Worm (Caenorhabditis elegans) whole organism, late embryonic: Measurements from ENCODE around the gene psmd-9.

Experiments
- C08G9.2 ChIP-seq: sonication (generic microtip); optimal IDR thresholded peaks from 2 replicates; lab custom pipeline; 2016; ENCODE audit warnings: mild to moderate bottlenecking, missing genetic modification characterization, moderate library complexity, missing compliant biosample characterization
- C38D4.7 ChIP-seq: fragments of 200-800 bp; sonication (Bioruptor generic); optimal IDR thresholded peaks from 2 replicates; lab custom pipeline; 2018; ENCODE audit warnings: mild to moderate bottlenecking, missing genetic modification characterization, moderate library complexity, missing compliant biosample characterization
- F13H6.1 ChIP-seq: sonication (generic microtip); optimal IDR thresholded peaks from 2 replicates; lab custom pipeline; 2016; ENCODE audit warnings: missing genetic modification characterization, missing compliant biosample characterization
- K02D7.2 ChIP-seq: sonication (generic microtip); optimal IDR thresholded peaks from 2 replicates; lab custom pipeline; 2017; ENCODE audit warnings: mild to moderate bottlenecking, missing genetic modification characterization, missing compliant biosample characterization
- K09A11.1 ChIP-seq: sonication (generic microtip); optimal IDR thresholded peaks from 2 replicates; lab custom pipeline; 2017; ENCODE audit warnings: antibody characterized with exemption, mild to moderate bottlenecking, missing genetic modification characterization, missing compliant biosample characterization; ENCODE audit not compliant: insufficient read depth
- Y22D7AL.16 ChIP-seq: sonication (generic microtip); optimal IDR thresholded peaks from 2 replicates; lab custom pipeline; 2016; ENCODE audit warnings: missing genetic modification characterization, missing compliant biosample characterization
- ahr-1 ChIP-seq: sonication (generic microtip); optimal IDR thresholded peaks from 2 replicates; lab custom pipeline; 2016; ENCODE audit warnings: missing genetic modification characterization, missing compliant biosample characterization
- ama-1 ChIP-seq: fragments of 150-350 bp; optimal IDR thresholded peaks from 2 replicates; lab custom pipeline; 2014
- ceh-18 ChIP-seq: sonication (generic microtip); optimal IDR thresholded peaks from 2 replicates; lab custom pipeline; 2016; ENCODE audit warnings: missing genetic modification characterization, missing compliant biosample characterization
- ceh-19 ChIP-seq: fragments of 200-800 bp; sonication (Bioruptor generic); optimal IDR thresholded peaks from 2 replicates; lab custom pipeline; 2018; ENCODE audit warnings: mild to moderate bottlenecking, missing genetic modification characterization, missing compliant biosample characterization
- ceh-2 ChIP-seq: sonication (generic microtip); optimal IDR thresholded peaks from 2 replicates; lab custom pipeline; 2016; ENCODE audit warnings: missing genotype, missing genetic modification characterization, missing compliant biosample characterization
- ceh-22 ChIP-seq: sonication (generic microtip); optimal IDR thresholded peaks from 2 replicates; lab custom pipeline; 2017; ENCODE audit warnings: missing biosample characterization, missing genetic modification characterization
- ceh-24 ChIP-seq: sonication (generic microtip); optimal IDR thresholded peaks from 2 replicates; lab custom pipeline; 2016; ENCODE audit warnings: mild to moderate bottlenecking, missing genetic modification characterization, missing compliant biosample characterization
- ceh-30 ChIP-seq: fragments of 150-350 bp; optimal IDR thresholded peaks from 2 replicates; lab custom pipeline; 2014; ENCODE audit warnings: missing biosample characterization, missing genetic modification characterization
- ceh-31 ChIP-seq: sonication (generic microtip); optimal IDR thresholded peaks from 2 replicates; lab custom pipeline; 2016; ENCODE audit warnings: missing genetic modification characterization, missing compliant biosample characterization
- ceh-34 ChIP-seq: sonication (generic microtip); optimal IDR thresholded peaks from 2 replicates; lab custom pipeline; 2016; ENCODE audit warnings: mild to moderate bottlenecking, missing genetic modification characterization, missing compliant biosample characterization
- ceh-45 ChIP-seq: fragments of 200-800 bp; sonication (Bioruptor generic); IDR thresholded peaks from 2 replicates; pipeline ENCODE4 v1.3.6; 2022; ENCODE audit warnings: missing genetic modification reagents, missing genetic modification characterization, missing compliant biosample characterization
- ceh-48 ChIP-seq: sonication (generic microtip); optimal IDR thresholded peaks from 2 replicates; lab custom pipeline; 2016; ENCODE audit warnings: missing genetic modification characterization, inconsistent platforms, missing compliant biosample characterization
- ceh-9 ChIP-seq: sonication (generic microtip); optimal IDR thresholded peaks from 2 replicates; lab custom pipeline; 2016; ENCODE audit warnings: mild to moderate bottlenecking, missing genetic modification characterization, inconsistent platforms, missing compliant biosample characterization
- che-1 ChIP-seq: sonication (generic microtip); optimal IDR thresholded peaks from 2 replicates; lab custom pipeline; 2016; ENCODE audit warnings: mild to moderate bottlenecking, missing genetic modification characterization, missing compliant biosample characterization
- dmd-4 ChIP-seq: sonication (generic microtip); optimal IDR thresholded peaks from 2 replicates; lab custom pipeline; 2016; ENCODE audit warnings: borderline replicate concordance, missing genetic modification characterization, missing compliant biosample characterization
- elt-2 ChIP-seq: sonication (generic microtip); optimal IDR thresholded peaks from 2 replicates; lab custom pipeline; 2016; ENCODE audit warnings: missing genetic modification reagents, missing genetic modification characterization, missing compliant biosample characterization
- elt-4 ChIP-seq: sonication (generic microtip); optimal IDR thresholded peaks from 2 replicates; lab custom pipeline; 2016; ENCODE audit warnings: missing genetic modification characterization, missing compliant biosample characterization
- ets-4 ChIP-seq: sonication (generic microtip); optimal IDR thresholded peaks from 2 replicates; lab custom pipeline; 2016; ENCODE audit warnings: missing genetic modification characterization, missing compliant biosample characterization
- eyg-1 ChIP-seq: sonication (generic microtip); optimal IDR thresholded peaks from 2 replicates; lab custom pipeline; 2016; ENCODE audit warnings: missing genotype, missing genetic modification characterization, missing compliant biosample characterization
- fax-1 ChIP-seq: sonication (generic microtip); optimal IDR thresholded peaks from 2 replicates; lab custom pipeline; 2016; ENCODE audit warnings: missing genotype, missing genetic modification characterization, missing compliant biosample characterization
- fkh-10 ChIP-seq: fragments of 150-350 bp; optimal IDR thresholded peaks from 2 replicates; lab custom pipeline; 2014; ENCODE audit warnings: missing biosample characterization, missing genetic modification reagents, missing genetic modification characterization
- fkh-6 ChIP-seq: sonication (generic microtip); optimal IDR thresholded peaks from 2 replicates; lab custom pipeline; 2016; ENCODE audit warnings: missing genetic modification characterization, missing compliant biosample characterization
- gmeb-2 ChIP-seq: sonication (generic microtip); optimal IDR thresholded peaks from 2 replicates; lab custom pipeline; 2016; ENCODE audit warnings: missing genetic modification characterization, inconsistent platforms, missing compliant biosample characterization
- hlh-13 ChIP-seq: fragments of 200-800 bp; sonication (Bioruptor generic); optimal IDR thresholded peaks from 2 replicates; lab custom pipeline; 2018; ENCODE audit warnings: mild to moderate bottlenecking, missing genetic modification characterization, missing compliant biosample characterization
- hlh-6 ChIP-seq: sonication (generic microtip); optimal IDR thresholded peaks from 2 replicates; lab custom pipeline; 2016; ENCODE audit warnings: missing genotype, missing genetic modification characterization, missing compliant biosample characterization
- hlh-8 ChIP-seq: sonication (generic microtip); optimal IDR thresholded peaks from 2 replicates; lab custom pipeline; 2016; ENCODE audit warnings: missing genotype, missing genetic modification characterization, missing compliant biosample characterization
- lin-11 ChIP-seq: fragments of 200-800 bp; sonication (Bioruptor generic); optimal IDR thresholded peaks from 2 replicates; lab custom pipeline; 2018; ENCODE audit warnings: mild to moderate bottlenecking, missing genetic modification characterization, missing compliant biosample characterization
- madf-2 ChIP-seq: sonication (generic microtip); optimal IDR thresholded peaks from 2 replicates; lab custom pipeline; 2017; ENCODE audit warnings: missing genetic modification characterization, missing compliant biosample characterization
- mec-3 ChIP-seq: sonication (generic microtip); optimal IDR thresholded peaks from 2 replicates; lab custom pipeline; 2016; ENCODE audit warnings: borderline replicate concordance, missing genetic modification characterization, missing compliant biosample characterization
- nhr-11 ChIP-seq: fragments of 150-350 bp; optimal IDR thresholded peaks from 2 replicates; lab custom pipeline; 2014; ENCODE audit warnings: missing biosample characterization, missing genetic modification characterization
- nhr-232 ChIP-seq: sonication (generic microtip); optimal IDR thresholded peaks from 2 replicates; lab custom pipeline; 2016; ENCODE audit warnings: missing genetic modification characterization, missing compliant biosample characterization
- odd-2 ChIP-seq: sonication (generic microtip); optimal IDR thresholded peaks from 2 replicates; lab custom pipeline; 2017; ENCODE audit warnings: antibody characterized with exemption, mild to moderate bottlenecking, missing genetic modification characterization, missing compliant biosample characterization
- pax-1 ChIP-seq: fragments of 150-350 bp; optimal IDR thresholded peaks from 2 replicates; lab custom pipeline; 2014; ENCODE audit warnings: missing biosample characterization, missing genetic modification characterization
- pha-2 ChIP-seq: sonication (generic microtip); optimal IDR thresholded peaks from 2 replicates; lab custom pipeline; 2017; ENCODE audit warnings: mild to moderate bottlenecking, missing genetic modification characterization, missing compliant biosample characterization
- pha-4 ChIP-seq: fragments of 150-350 bp; optimal IDR thresholded peaks from 2 replicates; lab custom pipeline; 2018; ENCODE audit warnings: missing biosample characterization, missing genetic modification reagents, missing genetic modification characterization
- pqm-1 ChIP-seq: sonication (generic microtip); optimal IDR thresholded peaks from 2 replicates; lab custom pipeline; 2016; ENCODE audit warnings: missing genetic modification characterization, missing compliant biosample characterization
- pros-1 ChIP-seq: fragments of 150-350 bp; optimal IDR thresholded peaks from 2 replicates; lab custom pipeline; 2014; ENCODE audit warnings: missing biosample characterization, missing genetic modification reagents, missing genetic modification characterization
- ref-2 ChIP-seq: sonication (generic microtip); optimal IDR thresholded peaks from 2 replicates; lab custom pipeline; 2016; ENCODE audit warnings: missing genetic modification characterization, missing compliant biosample characterization
- sdc-2 ChIP-seq: sonication (generic microtip); optimal IDR thresholded peaks from 2 replicates; lab custom pipeline; 2016; ENCODE audit warnings: missing genotype, missing genetic modification characterization, missing compliant biosample characterization
- sox-2 ChIP-seq: fragments of 200-800 bp; sonication (Bioruptor generic); IDR thresholded peaks from 2 replicates; pipeline ENCODE4 v1.3.6; 2022; ENCODE audit warnings: missing genetic modification reagents, missing genetic modification characterization, missing compliant biosample characterization
- sox-4 ChIP-seq: sonication (generic microtip); optimal IDR thresholded peaks from 2 replicates; lab custom pipeline; 2017; ENCODE audit warnings: mild to moderate bottlenecking, missing genetic modification characterization, inconsistent platforms, missing compliant biosample characterization
- syd-9 ChIP-seq: sonication (generic microtip); optimal IDR thresholded peaks from 2 replicates; lab custom pipeline; 2016; ENCODE audit warnings: mild to moderate bottlenecking, missing genetic modification characterization, moderate library complexity, missing compliant biosample characterization
- tbx-2 ChIP-seq: sonication (generic microtip); optimal IDR thresholded peaks from 2 replicates; lab custom pipeline; 2016; ENCODE audit warnings: missing genetic modification characterization, missing compliant biosample characterization
- tbx-7 ChIP-seq: sonication (generic microtip); optimal IDR thresholded peaks from 2 replicates; lab custom pipeline; 2016; ENCODE audit warnings: missing genotype, missing genetic modification characterization, missing compliant biosample characterization
- ttx-3 ChIP-seq: sonication (generic microtip); optimal IDR thresholded peaks from 2 replicates; lab custom pipeline; 2016; ENCODE audit warnings: missing genetic modification reagents, missing genetic modification characterization, missing compliant biosample characterization
- unc-42 ChIP-seq: sonication (generic microtip); optimal IDR thresholded peaks from 2 replicates; lab custom pipeline; 2016; ENCODE audit warnings: missing genotype, missing genetic modification characterization, missing compliant biosample characterization
- unc-55 ChIP-seq: sonication (generic microtip); optimal IDR thresholded peaks from 2 replicates; lab custom pipeline; 2017; ENCODE audit warnings: missing biosample characterization, missing genetic modification reagents, missing genetic modification characterization
- zip-5 ChIP-seq: sonication (generic microtip); optimal IDR thresholded peaks from 2 replicates; lab custom pipeline; 2016; ENCODE audit warnings: missing genetic modification characterization, missing compliant biosample characterization
- ztf-16 ChIP-seq: sonication (generic microtip); optimal IDR thresholded peaks from 2 replicates; lab custom pipeline; 2017; ENCODE audit warnings: missing genetic modification characterization, missing compliant biosample characterization

The psmd-9 gene

DNA sequence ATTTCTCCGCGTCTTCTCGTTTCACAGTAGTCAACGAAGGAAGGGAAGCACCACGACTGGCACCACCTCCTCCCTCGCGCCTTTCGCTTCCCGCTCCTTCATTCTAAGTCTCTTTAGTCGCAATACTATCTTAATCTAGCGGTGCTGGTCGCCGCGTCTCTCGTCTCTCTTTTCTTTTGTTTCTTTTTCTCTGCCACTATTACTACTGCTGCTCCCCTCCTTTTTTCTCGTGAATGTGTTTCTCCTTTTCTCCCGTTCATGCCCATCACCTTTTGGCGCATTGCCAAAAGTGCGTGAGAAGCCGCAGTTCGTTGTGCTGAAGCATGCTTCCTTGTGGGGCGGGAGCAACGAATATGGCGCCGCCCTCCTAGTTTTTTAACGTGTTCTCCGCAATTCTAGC lies 24.6 kb downstream of the psmd-9 start:
- TF ChIP-seq fkh-10 (GFP tag; lab: Kevin White, UChicago): no peak
- TF ChIP-seq hlh-13 (GFP tag; lab: Kevin White, UChicago): no peak
- no peak for TF ChIP-seq F13H6.1
- no peak for TF ChIP-seq sox-2 (GFP tag; lab: Robert Waterston, UW)
- no peak for TF ChIP-seq K09A11.1 (tag; lab: Kevin White, UChicago)
- TF ChIP-seq nhr-11 (tag; lab: Kevin White, UChicago): no peak
- peak; percentile 10 for TF ChIP-seq tbx-2 (tag; lab: Kevin White, UChicago)
- peak; percentile 16 for TF ChIP-seq unc-42 (tag; lab: Kevin White, UChicago)
- TF ChIP-seq hlh-6: no peak
- TF ChIP-seq fax-1 (tag; lab: Kevin White, UChicago): no peak
- no peak for TF ChIP-seq sdc-2 (tag; lab: Kevin White, UChicago)
- TF ChIP-seq C08G9.2 (tag; lab: Kevin White, UChicago): no peak
- peak; percentile 30 for TF ChIP-seq ceh-34 (tag; lab: Kevin White, UChicago)
- no peak for TF ChIP-seq ceh-2 (tag; lab: Kevin White, UChicago)
- peak; percentile 53 for TF ChIP-seq ceh-31 (tag; lab: Kevin White, UChicago)
- TF ChIP-seq ceh-19: peak; percentile 19
- TF ChIP-seq pha-4 (tag; lab: Kevin White, UChicago): no peak
- TF ChIP-seq pax-1 (tag; lab: Kevin White, UChicago): no peak
- TF ChIP-seq dmd-4 (tag; lab: Kevin White, UChicago): no peak
- TF ChIP-seq gmeb-2 (tag; lab: Kevin White, UChicago): no peak
- no peak for TF ChIP-seq sox-4
- no peak for TF ChIP-seq ceh-30 (tag; lab: Kevin White, UChicago)
- TF ChIP-seq hlh-8 (tag; lab: Kevin White, UChicago): no peak
- TF ChIP-seq ceh-9 (tag; lab: Kevin White, UChicago): no peak
- TF ChIP-seq ceh-45 (GFP tag; lab: Robert Waterston, UW): no peak
- TF ChIP-seq elt-4 (tag; lab: Kevin White, UChicago): no peak
- no peak for TF ChIP-seq madf-2 (tag; lab: Kevin White, UChicago)
- TF ChIP-seq C38D4.7 (GFP tag; lab: Kevin White, UChicago): no peak
- no peak for TF ChIP-seq ttx-3 (tag; lab: Kevin White, UChicago)
- no peak for TF ChIP-seq mec-3
- no peak for TF ChIP-seq odd-2 (tag; lab: Kevin White, UChicago)
- TF ChIP-seq K02D7.2: no peak
- peak; percentile 40 for TF ChIP-seq unc-55 (GFP tag; lab: Kevin White, UChicago)
- TF ChIP-seq pros-1 (tag; lab: Kevin White, UChicago): peak; percentile 1
- TF ChIP-seq ref-2: no peak
- no peak for TF ChIP-seq ahr-1 (tag; lab: Kevin White, UChicago)
- no peak for TF ChIP-seq ets-4 (tag; lab: Kevin White, UChicago)
- no peak for TF ChIP-seq ceh-24 (tag; lab: Kevin White, UChicago)
- no peak for TF ChIP-seq ztf-16 (tag; lab: Kevin White, UChicago)
- no peak for TF ChIP-seq eyg-1
- no peak for TF ChIP-seq pha-2 (tag; lab: Kevin White, UChicago)
- no peak for TF ChIP-seq ama-1
- TF ChIP-seq ceh-48 (tag; lab: Kevin White, UChicago): no peak
- TF ChIP-seq elt-2: no peak
- no peak for TF ChIP-seq nhr-232
- peak; percentile 38 for TF ChIP-seq syd-9 (tag; lab: Kevin White, UChicago)
- TF ChIP-seq fkh-6 (tag; lab: Kevin White, UChicago): no peak
- no peak for TF ChIP-seq ceh-22
- peak; percentile 55 for TF ChIP-seq ceh-18 (tag; lab: Kevin White, UChicago)
- TF ChIP-seq tbx-7: no peak
- TF ChIP-seq Y22D7AL.16 (tag; lab: Kevin White, UChicago): no peak
- no peak for TF ChIP-seq lin-11 (tag; lab: Kevin White, UChicago)
- no peak for TF ChIP-seq che-1
- no peak for TF ChIP-seq zip-5 (tag; lab: Kevin White, UChicago)
- TF ChIP-seq pqm-1: no peak
